Fruit fly (Drosophila melanogaster) Kc167 (cell line): ENCODE results near the gene Orc2.

Experiments
- Sin3A ChIP-seq: fragments of >200 bp; optimal IDR thresholded peaks from 2 replicates; lab custom pipeline; 2018; ENCODE audit warnings: missing external identifiers
- h ChIP-seq: fragments of >200 bp; optimal IDR thresholded peaks from 3 replicates; lab custom pipeline; 2018; ENCODE audit warnings: missing external identifiers
- insv ChIP-seq: fragments of >200 bp; optimal IDR thresholded peaks from 3 replicates; lab custom pipeline; 2018; ENCODE audit warnings: missing external identifiers
- psq ChIP-seq: fragments of >200 bp; optimal IDR thresholded peaks from 2 replicates; lab custom pipeline; 2017; ENCODE audit warnings: missing external identifiers
- ttk ChIP-seq: sonication (Bioruptor generic); optimal IDR thresholded peaks from 2 replicates; lab custom pipeline; 2017; ENCODE audit warnings: missing external identifiers

DNA sequence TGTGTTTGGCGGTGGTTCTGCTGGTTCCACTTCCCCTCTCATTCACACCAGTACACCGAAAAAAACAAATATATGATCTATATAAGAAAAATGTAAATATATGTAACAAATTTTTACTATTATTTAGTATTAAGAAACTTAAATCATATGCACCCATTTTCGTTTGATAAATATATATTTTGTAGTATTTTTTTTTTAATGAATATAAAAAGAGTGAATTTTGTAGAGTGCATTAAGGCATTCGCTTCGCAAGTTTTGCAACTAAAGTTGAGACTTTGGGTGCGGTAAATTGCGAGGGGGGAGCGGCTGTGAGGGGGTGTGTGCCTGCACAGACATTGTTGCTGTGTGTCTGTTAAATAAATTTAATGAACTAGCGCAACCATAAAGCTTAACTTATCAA is 42.9 kb downstream of the Orc2 start:
- no peak for TF ChIP-seq psq
- no peak for TF ChIP-seq ttk (lab: Kevin White, UChicago)
- no peak for TF ChIP-seq Sin3A (lab: Kevin White, UChicago)
- no peak for TF ChIP-seq h (lab: Kevin White, UChicago)
- TF ChIP-seq insv (lab: Kevin White, UChicago): no peak
